Fruit fly (Drosophila melanogaster) whole organism, embryonic: Measurements from ENCODE around the gene CG32302.
A peak's percentile ranks its signal among the peaks of the same experiment; 100 is the strongest.

Experiments
- ATbp ChIP-seq: fragments of 200-800 bp; sonication (Bioruptor generic); optimal IDR thresholded peaks from 2 replicates; lab custom pipeline; 2017; ENCODE audit warnings: missing biosample characterization, mild to moderate bottlenecking, missing genetic modification characterization, missing genetic modification reagents
- Blimp-1 ChIP-seq: fragments of 200-800 bp; sonication (Bioruptor generic); optimal IDR thresholded peaks from 3 replicates; lab custom pipeline; 2018; ENCODE audit warnings: missing biosample characterization, missing genetic modification characterization, mild to moderate bottlenecking, moderate library complexity, missing genetic modification reagents
- CG13424 ChIP-seq: fragments of 200-800 bp; sonication (Bioruptor generic); optimal IDR thresholded peaks from 2 replicates; lab custom pipeline; 2019; ENCODE audit warnings: missing biosample characterization, mild to moderate bottlenecking, missing genetic modification characterization, moderate library complexity
- CG15479 ChIP-seq: fragments of 200-800 bp; sonication (Bioruptor generic); optimal IDR thresholded peaks from 3 replicates; lab custom pipeline; 2019; ENCODE audit warnings: missing biosample characterization, mild to moderate bottlenecking, missing genetic modification characterization, moderate library complexity
- CG15514 ChIP-seq: fragments of 200-800 bp; sonication (Bioruptor generic); optimal IDR thresholded peaks from 3 replicates; lab custom pipeline; 2017; ENCODE audit warnings: missing biosample characterization, missing genetic modification characterization, mild to moderate bottlenecking, moderate library complexity, missing genetic modification reagents
- CG17612 ChIP-seq: fragments of 200-800 bp; sonication (Bioruptor generic); IDR thresholded peaks from 2 replicates; pipeline ENCODE4 v1.3.6; 2022; ENCODE audit warnings: missing biosample characterization, missing genetic modification characterization
- CG2116 ChIP-seq: fragments of 200-800 bp; sonication (Bioruptor generic); optimal IDR thresholded peaks from 3 replicates; lab custom pipeline; 2018; ENCODE audit warnings: missing biosample characterization, mild to moderate bottlenecking, missing genetic modification characterization
- CG2129 ChIP-seq: fragments of 200-800 bp; sonication (Bioruptor generic); IDR thresholded peaks from 2 replicates; pipeline ENCODE4 v1.3.6; 2022; ENCODE audit warnings: missing biosample characterization, missing genetic modification characterization; ENCODE audit not compliant: partially characterized antibody
- CG31388 ChIP-seq: fragments of 200-800 bp; sonication (Bioruptor generic); optimal IDR thresholded peaks from 2 replicates; lab custom pipeline; 2016; ENCODE audit warnings: missing biosample characterization, missing genetic modification characterization
- CG32532 ChIP-seq: fragments of 200-800 bp; sonication (Bioruptor generic); IDR thresholded peaks from 2 replicates; pipeline ENCODE4 v1.3.6; 2022; ENCODE audit warnings: missing biosample characterization, missing genetic modification characterization
- CG4282 ChIP-seq: fragments of 200-800 bp; sonication (Bioruptor generic); optimal IDR thresholded peaks from 2 replicates; lab custom pipeline; 2016; ENCODE audit warnings: missing biosample characterization, missing genetic modification characterization
- CG4854 ChIP-seq: fragments of 200-800 bp; sonication (Bioruptor generic); optimal IDR thresholded peaks from 2 replicates; lab custom pipeline; 2016; ENCODE audit warnings: missing biosample characterization, missing genetic modification characterization, inconsistent platforms
- CG5180 ChIP-seq: fragments of 200-800 bp; sonication (Bioruptor generic); optimal IDR thresholded peaks from 3 replicates; lab custom pipeline; 2017; ENCODE audit warnings: missing biosample characterization, missing genetic modification characterization, mild to moderate bottlenecking, moderate library complexity, missing genetic modification reagents
- CG5245 ChIP-seq: fragments of 200-800 bp; sonication (Bioruptor generic); optimal IDR thresholded peaks from 3 replicates; lab custom pipeline; 2016; ENCODE audit warnings: missing biosample characterization, missing genetic modification characterization
- CG6689 ChIP-seq: fragments of 200-800 bp; sonication (Bioruptor generic); IDR thresholded peaks from 2 replicates; pipeline ENCODE4 v1.3.6; 2022; ENCODE audit warnings: missing biosample characterization, missing genetic modification characterization
- CG7556 ChIP-seq: fragments of 200-800 bp; sonication (Bioruptor generic); optimal IDR thresholded peaks from 2 replicates; lab custom pipeline; 2017; ENCODE audit warnings: missing biosample characterization, mild to moderate bottlenecking, missing genetic modification characterization
- CrebB ChIP-seq: fragments of 200-800 bp; sonication (Bioruptor generic); optimal IDR thresholded peaks from 3 replicates; lab custom pipeline; 2018; ENCODE audit warnings: missing biosample characterization, mild to moderate bottlenecking, missing genetic modification characterization
- D19A ChIP-seq: fragments of 200-800 bp; optimal IDR thresholded peaks from 3 replicates; lab custom pipeline; 2019; ENCODE audit warnings: missing biosample characterization, mild to moderate bottlenecking, missing genetic modification characterization, moderate library complexity
- Dip3 ChIP-seq: fragments of 200-800 bp; sonication (Bioruptor generic); optimal IDR thresholded peaks from 3 replicates; lab custom pipeline; 2016; ENCODE audit warnings: missing biosample characterization, missing genetic modification characterization
- H2.0 ChIP-seq: fragments of 200-800 bp; sonication (Bioruptor generic); IDR thresholded peaks from 2 replicates; pipeline ENCODE4 v1.3.6; 2022; ENCODE audit warnings: missing biosample characterization, missing genetic modification characterization
- HHEX ChIP-seq: fragments of 200-800 bp; sonication (Bioruptor generic); optimal IDR thresholded peaks from 3 replicates; lab custom pipeline; 2017; ENCODE audit warnings: missing biosample characterization, mild to moderate bottlenecking, missing genetic modification characterization, missing genetic modification reagents
- HLH4C ChIP-seq: fragments of 200-800 bp; sonication (Bioruptor generic); IDR thresholded peaks from 3 replicates; pipeline ENCODE4 v1.3.6; 2022; ENCODE audit warnings: missing biosample characterization, missing genetic modification characterization; ENCODE audit not compliant: partially characterized antibody
- HmgD ChIP-seq: fragments of 200-800 bp; sonication (Bioruptor generic); optimal IDR thresholded peaks from 3 replicates; lab custom pipeline; 2016; ENCODE audit warnings: missing biosample characterization, missing genetic modification characterization
- Lim3 ChIP-seq: fragments of 200-800 bp; sonication (Bioruptor generic); IDR thresholded peaks from 2 replicates; pipeline ENCODE4 v1.3.6; 2022; ENCODE audit warnings: missing biosample characterization, missing genetic modification characterization
- MTF-1 ChIP-seq: fragments of 200-800 bp; sonication (Bioruptor generic); optimal IDR thresholded peaks from 2 replicates; lab custom pipeline; 2018; ENCODE audit warnings: missing biosample characterization, mild to moderate bottlenecking, missing genetic modification characterization, borderline replicate concordance
- Med ChIP-seq: fragments of 200-800 bp; sonication (Bioruptor generic); peaks from one replicate; lab custom pipeline; 2016; ENCODE audit warnings: missing biosample characterization, missing genetic modification characterization, mild to moderate bottlenecking, inconsistent platforms, moderate library complexity
- Nf-YC ChIP-seq: fragments of 200-800 bp; optimal IDR thresholded peaks from 3 replicates; lab custom pipeline; 2019; ENCODE audit warnings: missing biosample characterization, mild to moderate bottlenecking, missing genetic modification characterization, moderate library complexity
- Ptx1 ChIP-seq: fragments of 200-800 bp; sonication (Bioruptor generic); IDR thresholded peaks from 2 replicates; pipeline ENCODE4 v1.3.6; 2022; ENCODE audit warnings: missing biosample characterization, missing genetic modification characterization
- Six4 ChIP-seq: fragments of 200-800 bp; sonication (Bioruptor generic); optimal IDR thresholded peaks from 2 replicates; lab custom pipeline; 2016; ENCODE audit warnings: missing biosample characterization, missing genetic modification characterization
- Stat92E ChIP-seq, 3 experiments: fragments of >200 bp in 2 of 3; fragments of 200-800 bp in 1 of 3; sonication (Bioruptor generic) in 1 of 3; optimal IDR thresholded peaks; 2 replicates each; lab custom pipeline; 2017 to 2019; ENCODE audit warnings: missing biosample characterization in 3 of 3, missing genetic modification characterization in 3 of 3, mild to moderate bottlenecking in 1 of 3, moderate library complexity in 1 of 3
- TFAM ChIP-seq: fragments of 200-800 bp; sonication (Bioruptor generic); optimal IDR thresholded peaks from 2 replicates; lab custom pipeline; 2017; ENCODE audit warnings: missing biosample characterization, missing genetic modification characterization, inconsistent platforms
- aop ChIP-seq: fragments of 200-800 bp; sonication (Bioruptor generic); IDR thresholded peaks from 2 replicates; pipeline ENCODE4 v1.3.6; 2022; ENCODE audit warnings: missing biosample characterization, missing genetic modification characterization
- cad ChIP-seq: fragments of >200 bp; optimal IDR thresholded peaks from 2 replicates; lab custom pipeline; 2017; ENCODE audit warnings: missing biosample characterization, missing genetic modification characterization
- gsb ChIP-seq: fragments of 200-800 bp; sonication (Bioruptor generic); IDR thresholded peaks from 2 replicates; pipeline ENCODE4 v1.3.6; 2022; ENCODE audit warnings: missing biosample characterization, missing genetic modification characterization
- gt ChIP-seq: fragments of 200-800 bp; sonication (Bioruptor generic); IDR thresholded peaks from 2 replicates; pipeline ENCODE4 v1.3.6; 2022; ENCODE audit warnings: missing biosample characterization, missing genetic modification characterization
- hkb ChIP-seq, 2 experiments: fragments of 200-800 bp in 1 of 2; fragments of >200 bp in 1 of 2; sonication (Bioruptor generic) in 1 of 2; IDR thresholded peaks in 1 of 2; optimal IDR thresholded peaks in 1 of 2; 2 replicates each; pipeline versions ENCODE4 v1.3.6 to Lab custom; 2017 to 2022; ENCODE audit warnings: missing biosample characterization in 1 of 2, missing genetic modification characterization in 1 of 2
- hth ChIP-seq: fragments of >200 bp; optimal IDR thresholded peaks from 2 replicates; lab custom pipeline; 2017; ENCODE audit warnings: inconsistent platforms
- inv ChIP-seq: fragments of 200-800 bp; sonication (Bioruptor generic); IDR thresholded peaks from 2 replicates; pipeline ENCODE4 v1.3.6; 2022; ENCODE audit warnings: missing biosample characterization, missing genetic modification characterization; ENCODE audit not compliant: partially characterized antibody
- nom ChIP-seq: fragments of 200-800 bp; sonication (Bioruptor generic); optimal IDR thresholded peaks from 2 replicates; lab custom pipeline; 2017; ENCODE audit warnings: missing biosample characterization, missing genetic modification characterization, mild to moderate bottlenecking, moderate library complexity, missing genetic modification reagents
- odd ChIP-seq: fragments of 200-800 bp; sonication (Bioruptor generic); optimal IDR thresholded peaks from 2 replicates; lab custom pipeline; 2017; ENCODE audit warnings: missing biosample characterization, mild to moderate bottlenecking, missing genetic modification characterization
- pfk ChIP-seq: fragments of 200-800 bp; sonication (Bioruptor generic); optimal IDR thresholded peaks from 2 replicates; lab custom pipeline; 2018; ENCODE audit warnings: missing biosample characterization, mild to moderate bottlenecking, missing genetic modification characterization, moderate library complexity
- pita ChIP-seq: fragments of 200-800 bp; sonication (Bioruptor generic); optimal IDR thresholded peaks from 2 replicates; lab custom pipeline; 2017; ENCODE audit warnings: missing biosample characterization, mild to moderate bottlenecking, missing genetic modification characterization
- pzg ChIP-seq: fragments of 200-800 bp; sonication (Bioruptor generic); optimal IDR thresholded peaks from 3 replicates; lab custom pipeline; 2018; ENCODE audit warnings: missing biosample characterization, mild to moderate bottlenecking, missing genetic modification characterization, moderate library complexity
- ro ChIP-seq: fragments of 200-800 bp; sonication (Bioruptor generic); IDR thresholded peaks from 2 replicates; pipeline ENCODE4 v1.3.6; 2022; ENCODE audit warnings: missing biosample characterization, missing genetic modification characterization
- salm ChIP-seq: fragments of 200-800 bp; sonication (Bioruptor generic); optimal IDR thresholded peaks from 2 replicates; lab custom pipeline; 2018; ENCODE audit warnings: missing biosample characterization, mild to moderate bottlenecking, missing genetic modification characterization
- seq ChIP-seq: fragments of 200-800 bp; sonication (Bioruptor generic); IDR thresholded peaks from 2 replicates; pipeline ENCODE4 v1.3.6; 2022; ENCODE audit warnings: missing biosample characterization, missing genetic modification characterization
- stc ChIP-seq: fragments of 200-800 bp; sonication (Bioruptor generic); IDR thresholded peaks from 2 replicates; pipeline ENCODE4 v1.3.6; 2022; ENCODE audit warnings: missing biosample characterization, missing genetic modification characterization
- trh ChIP-seq: fragments of 200-800 bp; sonication (Bioruptor generic); optimal IDR thresholded peaks from 2 replicates; lab custom pipeline; 2016; ENCODE audit warnings: missing biosample characterization, missing genetic modification characterization
- tx ChIP-seq: fragments of 200-800 bp; sonication (Bioruptor generic); optimal IDR thresholded peaks from 2 replicates; lab custom pipeline; 2016; ENCODE audit warnings: missing biosample characterization, missing genetic modification characterization

The CG32302 gene

dm6 chr3L:2257412-2257862 is 11.2 kb upstream of the CG32302 start, which contains the start of the genes CG1275 and Elp5 (continued):
- TF ChIP-seq aop (GFP tag; lab: Robert Waterston, UW) (peak; percentile 98), nom (GFP tag; lab: Kevin White, UChicago) (peak; percentile 93), Ptx1 (GFP tag; lab: Robert Waterston, UW) (peak; percentile 99), CG13424 (tag; lab: Kevin White, UChicago) (peak; percentile 99), CG5180 (GFP tag; lab: Kevin White, UChicago) (peak; percentile 83), HHEX (GFP tag; lab: Kevin White, UChicago) (peak; percentile 98), Med (GFP tag; lab: Kevin White, UChicago) (peak; percentile 100), Blimp-1 (peak; percentile 94), CG15514 (GFP tag; lab: Kevin White, UChicago) (peak; percentile 92), seq (peak; percentile 99), ro (GFP tag; lab: Robert Waterston, UW) (peak; percentile 98), hkb (optimal IDR thresholded peaks at IDR 0.05; lab: Kevin White, UChicago) (no peak), hkb (GFP tag; IDR thresholded peaks at IDR 0.05; lab: Robert Waterston, UW) (peak; percentile 99), pzg (peak; percentile 64), gsb (GFP tag; lab: Robert Waterston, UW) (peak; percentile 99), HmgD (peak; percentile 86), pita (GFP tag; lab: Kevin White, UChicago) (no peak), TFAM (peak; percentile 70), hth (no peak), Six4 (GFP tag; lab: Kevin White, UChicago) (peak; percentile 95), CG7556 (GFP tag; lab: Kevin White, UChicago) (peak; percentile 96), Dip3 (peak; percentile 97), Nf-YC (tag; lab: Kevin White, UChicago) (peak; percentile 91), CrebB (tag; lab: Kevin White, UChicago) (peak; percentile 96), odd (GFP tag; lab: Kevin White, UChicago) (peak; percentile 95), CG15479 (peak; percentile 62), CG32532 (GFP tag; lab: Robert Waterston, UW) (peak; percentile 100), CG5245 (GFP tag; lab: Kevin White, UChicago) (peak; percentile 94), salm (tag; lab: Kevin White, UChicago) (peak; percentile 97), pfk (GFP tag; lab: Kevin White, UChicago) (peak; percentile 71), MTF-1 (GFP tag; lab: Kevin White, UChicago) (peak; percentile 89), inv (peak; percentile 24; the same call in 1 of the 2 replicates), tx (GFP tag; lab: Kevin White, UChicago) (peak; percentile 96), CG4854 (GFP tag; lab: Kevin White, UChicago) (peak; percentile 97), CG4282 (peak; percentile 94), CG2116 (GFP tag; lab: Kevin White, UChicago) (peak; percentile 85), trh (GFP tag; lab: Kevin White, UChicago) (peak; percentile 96), CG31388 (GFP tag; lab: Kevin White, UChicago) (peak; percentile 88), Stat92E (GFP tag; optimal IDR thresholded peaks at IDR 0.05; lab: Kevin White, UChicago) (peak in 1 of 3 experiments; percentile 81), D19A (peak; percentile 90), CG2129 (no peak), CG17612 (GFP tag; lab: Robert Waterston, UW) (peak; percentile 99), H2.0 (GFP tag; lab: Robert Waterston, UW) (peak; percentile 99), cad (GFP tag; lab: Kevin White, UChicago) (no peak), Lim3 (GFP tag; lab: Robert Waterston, UW) (peak; percentile 98), HLH4C (GFP tag; lab: Robert Waterston, UW) (0 out of 3 replicates have a peak, but pooled peaks have one; percentile 27), CG6689 (peak; percentile 99), gt (GFP tag; lab: Robert Waterston, UW) (peak; percentile 99), ATbp (GFP tag; lab: Kevin White, UChicago) (peak; percentile 97), stc (GFP tag; lab: Robert Waterston, UW) (peak; percentile 99)
